Fruit fly (Drosophila melanogaster): ENCODE results near the gene CG4301.

The CG4301 gene

DNA sequence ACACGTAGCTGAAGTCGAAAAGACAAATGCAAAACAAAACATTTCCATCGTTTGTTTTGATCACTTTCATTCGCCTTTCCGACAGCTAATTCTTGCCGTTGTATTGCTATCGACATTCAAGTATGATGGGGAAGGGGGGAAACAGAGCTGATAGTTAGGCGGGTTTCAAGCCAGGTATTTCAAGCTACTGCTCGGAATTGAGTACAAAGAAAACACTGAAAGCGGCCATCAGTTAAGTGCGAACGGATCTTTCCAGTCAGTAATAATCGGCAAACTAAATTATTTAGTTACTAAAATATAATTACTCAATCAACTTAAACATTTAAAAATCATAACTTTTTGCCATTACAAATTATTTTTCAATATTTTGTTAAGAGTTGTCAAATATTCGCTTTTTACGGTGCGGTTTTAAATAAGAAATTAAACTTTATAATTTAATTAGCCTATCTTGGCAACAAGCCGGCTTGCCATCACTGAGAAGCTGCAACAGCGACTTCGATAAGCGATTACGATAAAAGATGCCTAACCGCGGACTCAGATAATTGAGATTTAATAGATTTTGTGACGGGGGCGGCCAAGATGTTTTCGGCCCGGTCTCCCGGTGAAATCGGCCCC lies 22.6 kb downstream of the CG4301 start:
- TF ChIP-seq Myc (optimal IDR thresholded peaks at IDR 0.05) = peak; percentile 88
- TF ChIP-seq woc (GFP tag; optimal IDR thresholded peaks at IDR 0.05) = peak; percentile 68
- no peak for TF ChIP-seq dmrt93B (GFP tag; optimal IDR thresholded peaks at IDR 0.05)
- TF ChIP-seq psq (GFP tag; optimal IDR thresholded peaks at IDR 0.05) = peak; percentile 70

DNA sequence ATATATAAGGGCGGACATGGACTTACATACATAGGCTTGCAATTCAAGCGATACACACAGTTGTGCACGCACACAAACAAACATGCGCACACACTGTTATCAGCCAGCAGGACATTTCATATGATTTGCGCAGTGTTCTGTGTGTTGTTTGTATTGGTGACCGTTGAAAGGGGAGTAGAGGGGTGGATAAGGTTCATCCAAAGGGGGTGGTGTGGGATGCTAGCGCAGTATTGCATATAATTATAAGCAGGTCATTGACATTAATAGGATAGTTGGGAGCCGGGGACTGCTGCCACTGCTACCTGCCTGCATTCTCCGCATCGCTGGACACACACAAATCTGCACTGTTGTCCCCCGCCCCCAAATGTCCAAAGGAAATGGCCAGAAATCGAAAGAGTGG lies 23.2 kb downstream of the CG4301 start:
- no peak for TF ChIP-seq Mio (GFP tag; optimal IDR thresholded peaks at IDR 0.05)
- TF ChIP-seq Abd-B (GFP tag; optimal IDR thresholded peaks at IDR 0.05) = no peak
- TF ChIP-seq h (GFP tag; optimal IDR thresholded peaks at IDR 0.05) = no peak
- no peak for TF ChIP-seq OdsH (GFP tag; optimal IDR thresholded peaks at IDR 0.05)
- TF ChIP-seq br (GFP tag; optimal IDR thresholded peaks at IDR 0.05) = no peak
- TF ChIP-seq GATAd (GFP tag; optimal IDR thresholded peaks at IDR 0.05) = no peak
- no peak for TF ChIP-seq Vsx2 (GFP tag; optimal IDR thresholded peaks at IDR 0.05; ENCODE audit: partially characterized antibody)
- TF ChIP-seq rgr (GFP tag; optimal IDR thresholded peaks at IDR 0.05) = no peak
- no peak for TF ChIP-seq dl (GFP tag; optimal IDR thresholded peaks at IDR 0.05; ENCODE audit: insufficient read depth in 1 of 2, partially characterized antibody in 2 of 2)
- TF ChIP-seq CrebA (GFP tag; optimal IDR thresholded peaks at IDR 0.05; ENCODE audit: borderline replicate concordance) = no peak
- no peak for TF ChIP-seq Sp1 (GFP tag; optimal IDR thresholded peaks at IDR 0.05)
- no peak for TF ChIP-seq Dfd (GFP tag; optimal IDR thresholded peaks at IDR 0.05)
- no peak for TF ChIP-seq dmrt93B (GFP tag; optimal IDR thresholded peaks at IDR 0.05)
- TF ChIP-seq Myc (optimal IDR thresholded peaks at IDR 0.05) = no peak
- no peak for TF ChIP-seq usp (GFP tag; optimal IDR thresholded peaks at IDR 0.05)
- no peak for TF ChIP-seq dsf (GFP tag; optimal IDR thresholded peaks at IDR 0.05; ENCODE audit: borderline replicate concordance)
- TF ChIP-seq jim (GFP tag; optimal IDR thresholded peaks at IDR 0.05) = no peak
- TF ChIP-seq sv (GFP tag; optimal IDR thresholded peaks at IDR 0.05) = no peak

DNA sequence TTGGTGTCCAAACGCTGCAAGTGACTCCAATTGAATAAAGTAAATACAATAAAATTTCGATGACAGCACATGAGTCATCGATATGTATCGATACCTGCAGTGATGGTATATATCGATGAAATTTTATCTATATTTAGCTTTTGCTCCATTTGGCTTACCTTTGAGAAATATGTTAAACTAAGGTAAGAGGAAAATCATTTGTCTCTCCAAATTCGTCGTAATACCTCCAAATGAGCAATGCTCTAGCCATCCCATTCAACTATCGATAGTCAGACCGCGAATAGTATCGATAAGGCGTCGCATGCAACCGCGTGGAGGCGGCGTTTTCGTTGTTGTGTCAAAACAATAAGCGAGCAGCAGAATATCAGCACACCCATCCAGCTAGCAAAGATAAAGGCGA lies 35.9 kb downstream of the CG4301 start, which contains the start of the genes Cdc50 and rngo:
Gene Cdc50, minus strand, starts transcription at position 52 of the 400 bp plus-strand sequence.
Gene rngo, plus strand, starts transcription at position 189 of the 400 bp plus-strand sequence.
- peak; percentile 40 for TF ChIP-seq psq (GFP tag; optimal IDR thresholded peaks at IDR 0.05)
- TF ChIP-seq Abd-B (GFP tag; optimal IDR thresholded peaks at IDR 0.05) = no peak
- TF ChIP-seq ey (GFP tag; optimal IDR thresholded peaks at IDR 0.05) = no peak
- TF ChIP-seq Jra (GFP tag; optimal IDR thresholded peaks at IDR 0.05) = peak; percentile 64
- TF ChIP-seq Dfd (GFP tag; optimal IDR thresholded peaks at IDR 0.05) = no peak
- peak; percentile 46 for TF ChIP-seq br (GFP tag; optimal IDR thresholded peaks at IDR 0.05)
- peak in 1 of 2 experiments; percentile 15 for TF ChIP-seq foxo (GFP tag; optimal IDR thresholded peaks at IDR 0.05)
- peak; percentile 79 for TF ChIP-seq h (GFP tag; optimal IDR thresholded peaks at IDR 0.05)
- TF ChIP-seq Hr78 (GFP tag; optimal IDR thresholded peaks at IDR 0.05) = no peak
- no peak for TF ChIP-seq Mio (GFP tag; optimal IDR thresholded peaks at IDR 0.05)
- no peak for TF ChIP-seq dmrt93B (GFP tag; optimal IDR thresholded peaks at IDR 0.05)
- TF ChIP-seq HLH106 (tag; optimal IDR thresholded peaks at IDR 0.05) = peak; percentile 40
- peak; percentile 55 for TF ChIP-seq Sp1 (GFP tag; optimal IDR thresholded peaks at IDR 0.05)
- TF ChIP-seq rgr (GFP tag; optimal IDR thresholded peaks at IDR 0.05) = peak; percentile 23
- no peak for TF ChIP-seq CrebA (GFP tag; optimal IDR thresholded peaks at IDR 0.05; ENCODE audit: borderline replicate concordance)
- TF ChIP-seq OdsH (GFP tag; optimal IDR thresholded peaks at IDR 0.05) = peak; percentile 9
- TF ChIP-seq Rel (GFP tag; optimal IDR thresholded peaks at IDR 0.05) = no peak
- TF ChIP-seq Rel (tag; optimal IDR thresholded peaks at IDR 0.05) = peak; percentile 80
- no peak for TF ChIP-seq fru (GFP tag; optimal IDR thresholded peaks at IDR 0.05)

DNA sequence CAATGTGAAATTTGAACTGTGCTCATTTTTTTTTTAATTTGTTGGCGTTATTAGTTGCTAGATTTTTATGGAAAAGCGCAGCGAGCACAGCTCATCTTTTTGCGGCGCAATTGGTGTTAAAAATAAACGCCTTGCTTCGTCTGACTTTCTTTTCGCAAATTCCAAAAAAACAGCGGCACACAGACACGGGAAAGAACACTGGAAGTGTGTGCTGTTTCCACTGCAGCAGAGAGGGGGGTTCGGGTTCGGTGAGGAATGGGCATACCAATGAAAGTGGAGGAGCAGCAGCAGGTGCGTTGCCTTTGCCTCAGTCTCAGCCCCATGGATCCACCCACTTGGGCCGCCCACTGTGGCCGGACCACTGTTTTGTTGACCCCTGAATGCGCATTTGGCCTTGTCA lies 37.1 kb downstream of the CG4301 start:
- no peak for TF ChIP-seq brk (GFP tag; optimal IDR thresholded peaks at IDR 0.05)
- no peak for TF ChIP-seq br (GFP tag; optimal IDR thresholded peaks at IDR 0.05)
- no peak for TF ChIP-seq Rel (GFP tag; optimal IDR thresholded peaks at IDR 0.05)
- peak; percentile 98 for TF ChIP-seq Rel (tag; optimal IDR thresholded peaks at IDR 0.05)

DNA sequence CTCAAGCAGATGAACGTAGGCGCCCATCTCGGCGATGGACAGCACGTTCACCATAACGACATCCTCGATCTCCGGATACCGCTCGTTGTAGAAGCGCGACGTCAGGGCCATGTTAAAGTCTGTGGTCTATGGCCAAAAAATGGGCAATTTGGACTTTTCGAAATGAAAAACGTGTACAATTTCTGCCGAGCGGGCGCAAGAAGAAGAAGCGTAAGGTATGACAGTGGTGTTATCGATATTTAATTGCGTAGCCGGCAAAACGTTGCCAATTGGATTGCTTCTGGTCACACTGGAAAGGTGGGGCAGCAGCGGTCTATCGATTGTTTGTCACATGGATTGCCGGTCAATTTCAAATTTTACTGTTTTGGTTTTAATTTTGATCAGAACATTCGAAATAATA lies 41.5 kb downstream of the CG4301 start, which contains the start of gene eIF2alpha:
Gene eIF2alpha, minus strand, starts transcription at position 225 of the 400 bp plus-strand sequence.
- TF ChIP-seq rgr (GFP tag; optimal IDR thresholded peaks at IDR 0.05) = peak; percentile 23
- no peak for TF ChIP-seq pan (optimal IDR thresholded peaks at IDR 0.05)
- no peak for TF ChIP-seq dl (GFP tag; optimal IDR thresholded peaks at IDR 0.05; ENCODE audit: insufficient read depth in 1 of 2, partially characterized antibody in 2 of 2)
- TF ChIP-seq Rel (GFP tag; optimal IDR thresholded peaks at IDR 0.05) = no peak
- TF ChIP-seq Rel (tag; optimal IDR thresholded peaks at IDR 0.05) = peak; percentile 59
- no peak for TF ChIP-seq Mio (GFP tag; optimal IDR thresholded peaks at IDR 0.05)
